Worm (Caenorhabditis elegans) whole organism, late embryonic: ENCODE measurements around the gene F17C11.11.

Experiments used
- ama-1 ChIP-seq: fragments of 150-350 bp; optimal IDR thresholded peaks from 2 replicates; lab custom pipeline; 2014
- ceh-18 ChIP-seq: sonication (generic microtip); optimal IDR thresholded peaks from 2 replicates; lab custom pipeline; 2016; ENCODE audit warnings: missing genetic modification characterization, missing compliant biosample characterization
- ceh-22 ChIP-seq: sonication (generic microtip); optimal IDR thresholded peaks from 2 replicates; lab custom pipeline; 2017; ENCODE audit warnings: missing biosample characterization, missing genetic modification characterization
- elt-2 ChIP-seq: sonication (generic microtip); optimal IDR thresholded peaks from 2 replicates; lab custom pipeline; 2016; ENCODE audit warnings: missing genetic modification reagents, missing genetic modification characterization, missing compliant biosample characterization
- gmeb-2 ChIP-seq: sonication (generic microtip); optimal IDR thresholded peaks from 2 replicates; lab custom pipeline; 2016; ENCODE audit warnings: missing genetic modification characterization, inconsistent platforms, missing compliant biosample characterization
- hlh-6 ChIP-seq: sonication (generic microtip); optimal IDR thresholded peaks from 2 replicates; lab custom pipeline; 2016; ENCODE audit warnings: missing genotype, missing genetic modification characterization, missing compliant biosample characterization
- nhr-11 ChIP-seq: fragments of 150-350 bp; optimal IDR thresholded peaks from 2 replicates; lab custom pipeline; 2014; ENCODE audit warnings: missing biosample characterization, missing genetic modification characterization
- odd-2 ChIP-seq: sonication (generic microtip); optimal IDR thresholded peaks from 2 replicates; lab custom pipeline; 2017; ENCODE audit warnings: antibody characterized with exemption, mild to moderate bottlenecking, missing genetic modification characterization, missing compliant biosample characterization
- pag-3 ChIP-seq: sonication (generic microtip); optimal IDR thresholded peaks from 2 replicates; lab custom pipeline; 2016; ENCODE audit warnings: missing compliant biosample characterization, missing genetic modification characterization, borderline replicate concordance
- pqm-1 ChIP-seq: sonication (generic microtip); optimal IDR thresholded peaks from 2 replicates; lab custom pipeline; 2016; ENCODE audit warnings: missing genetic modification characterization, missing compliant biosample characterization
- rnt-1 ChIP-seq: sonication (generic microtip); optimal IDR thresholded peaks from 2 replicates; lab custom pipeline; 2016; ENCODE audit warnings: missing genetic modification characterization, missing compliant biosample characterization
- ttx-3 ChIP-seq: sonication (generic microtip); optimal IDR thresholded peaks from 2 replicates; lab custom pipeline; 2016; ENCODE audit warnings: missing genetic modification reagents, missing genetic modification characterization, missing compliant biosample characterization

- no peak for TF ChIP-seq odd-2
- TF ChIP-seq ceh-18 (tag; lab: Kevin White, UChicago): no peak
- TF ChIP-seq rnt-1 (tag; lab: Kevin White, UChicago): no peak
- TF ChIP-seq ama-1 (lab: Kevin White, UChicago): no peak
- TF ChIP-seq nhr-11 (tag; lab: Kevin White, UChicago): no peak
- no peak for TF ChIP-seq pqm-1 (tag; lab: Kevin White, UChicago)
- TF ChIP-seq hlh-6: no peak
- TF ChIP-seq ceh-22 (tag; lab: Kevin White, UChicago): no peak
- no peak for TF ChIP-seq pag-3 (tag; lab: Kevin White, UChicago)
- TF ChIP-seq elt-2 (tag; lab: Kevin White, UChicago): peak; percentile 63
- TF ChIP-seq ttx-3 (tag; lab: Kevin White, UChicago): no peak
- no peak for TF ChIP-seq gmeb-2 (tag; lab: Kevin White, UChicago)
Measured at ce11 chrV:10932411-10932810, 6.2 kb downstream of the F17C11.11 start, which contains the start of gene F58B4.5.
